Fruit fly (Drosophila melanogaster): ENCODE data around the gene wge.

DNA sequence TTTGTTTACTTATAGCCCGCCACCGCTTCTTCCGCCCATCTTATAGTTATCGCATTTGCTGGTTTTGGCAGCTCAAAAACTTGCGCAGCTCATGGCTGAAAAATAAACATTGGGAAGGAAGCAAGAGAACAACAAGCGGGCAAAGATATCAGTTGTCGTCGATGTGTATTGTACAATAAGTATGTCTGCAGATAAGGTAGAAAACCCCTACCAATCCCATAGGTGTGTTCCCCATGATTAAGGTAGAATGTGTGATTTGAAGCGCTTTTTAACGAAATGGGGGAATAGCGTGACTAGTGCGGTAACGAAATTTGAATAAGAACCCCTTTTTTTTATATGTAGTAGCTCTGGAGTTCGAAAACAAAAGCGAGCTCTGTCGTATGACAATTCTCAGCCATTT lies 51.8 kb downstream of the wge start:
- no peak for TF ChIP-seq CG12605 (GFP tag; IDR thresholded peaks at IDR 0.05)
- TF ChIP-seq CG9948 (tag; optimal IDR thresholded peaks at IDR 0.05): no peak
- no peak for TF ChIP-seq CG14655 (GFP tag; optimal IDR thresholded peaks at IDR 0.05)
- no peak for TF ChIP-seq CG8301 (tag; optimal IDR thresholded peaks at IDR 0.05)
- TF ChIP-seq rn (GFP tag; IDR thresholded peaks at IDR 0.05): no peak
- no peak for TF ChIP-seq Ets98B (GFP tag; IDR thresholded peaks at IDR 0.05)
- no peak for TF ChIP-seq Snoo (tag; optimal IDR thresholded peaks at IDR 0.05)
- TF ChIP-seq D1 (tag; optimal IDR thresholded peaks at IDR 0.05): no peak
